Fruit fly (Drosophila melanogaster): ENCODE measurements around the gene CG12502.

Gene CG12502

dm6 chr3L:857063-858015 lies 7.9 kb upstream of the CG12502 start, which contains the start of gene dpr20 (continued):
- peak; percentile 53 for TF ChIP-seq NC2β (GFP tag; optimal IDR thresholded peaks at IDR 0.05)
- no peak for TF ChIP-seq yki (optimal IDR thresholded peaks at IDR 0.05)
- TF ChIP-seq MBD-R2 (GFP tag; IDR thresholded peaks at IDR 0.05) = peak; percentile 77
- no peak for TF ChIP-seq TFAM (GFP tag; optimal IDR thresholded peaks at IDR 0.05)
- peak; percentile 49 for TF ChIP-seq CG18262 (tag; optimal IDR thresholded peaks at IDR 0.05)
- peak; percentile 49 for TF ChIP-seq CG6683 (GFP tag; optimal IDR thresholded peaks at IDR 0.05)
- TF ChIP-seq CG2202 (tag; optimal IDR thresholded peaks at IDR 0.05) = peak; percentile 10
- peak; percentile 75 for TF ChIP-seq bowl (GFP tag; IDR thresholded peaks at IDR 0.05)
- peak; percentile 9 for TF ChIP-seq Usf (GFP tag; optimal IDR thresholded peaks at IDR 0.05)
- no peak for TF ChIP-seq Lim3 (GFP tag; IDR thresholded peaks at IDR 0.05)
- TF ChIP-seq gfzf (GFP tag; optimal IDR thresholded peaks at IDR 0.05) = no peak
- no peak for TF ChIP-seq pfk (GFP tag; optimal IDR thresholded peaks at IDR 0.05)
- TF ChIP-seq CG14710 (tag; optimal IDR thresholded peaks at IDR 0.05) = peak; percentile 19
- peak; percentile 73 for TF ChIP-seq al (GFP tag; IDR thresholded peaks at IDR 0.05)
- TF ChIP-seq Bteb2 (GFP tag; optimal IDR thresholded peaks at IDR 0.05) = peak; percentile 56
- no peak for TF ChIP-seq stwl (tag; optimal IDR thresholded peaks at IDR 0.05)
- peak; percentile 76 for TF ChIP-seq caup (GFP tag; optimal IDR thresholded peaks at IDR 0.05; ENCODE audit: severe bottlenecking)
- peak; percentile 64 for TF ChIP-seq Hr3 (GFP tag; optimal IDR thresholded peaks at IDR 0.05)
- TF ChIP-seq pita (GFP tag; optimal IDR thresholded peaks at IDR 0.05) = peak; percentile 35
- TF ChIP-seq CG13775 (GFP tag; optimal IDR thresholded peaks at IDR 0.05) = peak; percentile 35
- TF ChIP-seq croc (GFP tag; conservative IDR thresholded peaks at IDR 0.05) = peak; percentile 48; the same call in 2 of the 3 replicates
- peak; percentile 68 for TF ChIP-seq chm (GFP tag; IDR thresholded peaks at IDR 0.05)
- no peak for TF ChIP-seq CG2129 (GFP tag; IDR thresholded peaks at IDR 0.05; ENCODE audit: partially characterized antibody)
- TF ChIP-seq ara (GFP tag; IDR thresholded peaks at IDR 0.05) = peak; percentile 64
- TF ChIP-seq grau (tag; optimal IDR thresholded peaks at IDR 0.05) = peak; percentile 94
- TF ChIP-seq CG31388 (GFP tag; optimal IDR thresholded peaks at IDR 0.05) = no peak
- peak; percentile 13 for TF ChIP-seq CG8290 (GFP tag; optimal IDR thresholded peaks at IDR 0.05)
- TF ChIP-seq CG8290 (tag; optimal IDR thresholded peaks at IDR 0.05) = peak; percentile 28 to 95
- TF ChIP-seq Rx (GFP tag; IDR thresholded peaks at IDR 0.05) = peak; percentile 85
- peak; percentile 86 for TF ChIP-seq ttk (GFP tag; IDR thresholded peaks at IDR 0.05)
- TF ChIP-seq vfl (GFP tag; optimal IDR thresholded peaks at IDR 0.05) = peak; percentile 63
- peak; percentile 94 for TF ChIP-seq NFAT (GFP tag; IDR thresholded peaks at IDR 0.05)
- peak; percentile 38 for TF ChIP-seq MTF-1 (GFP tag; optimal IDR thresholded peaks at IDR 0.05; ENCODE audit: borderline replicate concordance)
- peak; percentile 70 for TF ChIP-seq Poxn (GFP tag; IDR thresholded peaks at IDR 0.05)
- peak; percentile 48 for TF ChIP-seq GATAe (GFP tag; conservative IDR thresholded peaks at IDR 0.05)
- peak; percentile 55 for TF ChIP-seq ewg (GFP tag; optimal IDR thresholded peaks at IDR 0.05)
- TF ChIP-seq ftz-f1 (GFP tag; optimal IDR thresholded peaks at IDR 0.05) = no peak
- TF ChIP-seq dmrt99B (tag; optimal IDR thresholded peaks at IDR 0.05) = peak; percentile 70
- peak; percentile 2 for TF ChIP-seq CG14965 (GFP tag; optimal IDR thresholded peaks at IDR 0.05; ENCODE audit: borderline replicate concordance)
- peak; percentile 59 for TF ChIP-seq nom (GFP tag; optimal IDR thresholded peaks at IDR 0.05)
- TF ChIP-seq CG8765 (GFP tag; IDR thresholded peaks at IDR 0.05) = peak; percentile 80
- no peak for TF ChIP-seq Dp (GFP tag; optimal IDR thresholded peaks at IDR 0.05)
- peak; percentile 93 for TF ChIP-seq Gug (GFP tag; IDR thresholded peaks at IDR 0.05)
- TF ChIP-seq Six4 (GFP tag; optimal IDR thresholded peaks at IDR 0.05) = peak; percentile 44
- TF ChIP-seq CG6765 (GFP tag; optimal IDR thresholded peaks at IDR 0.05) = peak; percentile 45
- TF ChIP-seq fd3F (GFP tag; optimal IDR thresholded peaks at IDR 0.05) = peak; percentile 73
- TF ChIP-seq CG1647 (GFP tag; optimal IDR thresholded peaks at IDR 0.05) = peak; percentile 28
- TF ChIP-seq Ets65A (GFP tag) = peak; percentile 96
- TF ChIP-seq CG1832 (GFP tag; optimal IDR thresholded peaks at IDR 0.05) = no peak
